Fruit fly (Drosophila melanogaster): Measurements from ENCODE around the gene Mics1.

Gene Mics1

DNA sequence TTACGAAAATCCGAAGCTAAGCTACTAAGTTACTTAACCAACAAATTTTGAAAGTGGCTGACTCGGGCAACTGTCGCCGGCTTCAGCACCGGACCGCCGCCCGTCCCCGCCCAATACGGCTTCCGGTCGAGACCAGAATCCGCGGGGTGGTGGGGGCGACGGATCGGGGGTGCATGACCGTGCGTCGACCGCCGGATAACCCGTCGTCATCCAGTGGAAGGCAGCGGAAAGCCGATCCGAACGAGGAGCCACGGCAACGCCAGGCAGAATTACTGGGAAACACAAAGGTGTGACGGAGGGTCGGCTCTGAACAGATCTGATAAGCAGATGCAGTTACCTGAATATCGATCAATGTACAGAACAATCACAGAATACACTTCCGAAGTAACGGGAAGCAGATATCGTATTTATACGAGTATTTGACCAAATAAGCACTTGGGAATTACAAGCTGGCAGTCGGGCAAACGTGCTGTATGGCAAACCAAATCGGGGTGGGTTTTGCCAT is 27.5 kb downstream of the Mics1 start:
- no peak for TF ChIP-seq CTCF (optimal IDR thresholded peaks at IDR 0.05)
- TF ChIP-seq CG8478 (optimal IDR thresholded peaks at IDR 0.05): no peak

DNA sequence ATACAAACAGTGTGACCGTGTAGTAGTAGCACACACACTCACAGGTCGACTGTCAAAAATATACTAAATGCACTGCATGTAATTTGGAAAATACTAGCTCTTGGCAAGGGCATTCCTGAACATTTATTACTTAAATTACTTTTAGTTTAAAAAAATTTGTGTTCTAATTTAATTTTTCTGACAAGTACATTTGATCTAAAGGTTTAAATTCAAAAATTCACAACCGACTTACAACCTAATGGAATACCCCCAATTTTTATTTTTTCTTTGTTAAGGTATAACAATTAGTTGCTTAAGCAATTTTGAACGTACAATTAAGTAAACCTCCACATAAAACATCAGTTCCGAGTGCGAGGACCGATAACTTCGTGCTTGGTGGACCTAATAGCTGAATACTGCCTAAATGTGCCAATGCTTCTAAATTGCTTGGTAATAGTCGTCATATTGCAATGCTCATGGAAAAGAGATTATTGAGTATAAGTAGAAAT is 28.4 kb downstream of the Mics1 start, which contains the start of gene CG1142:
TSS of gene CG1142 (minus strand) at position 15 of the 488 bp plus-strand sequence.
- TF ChIP-seq CG8478 (optimal IDR thresholded peaks at IDR 0.05): no peak
- TF ChIP-seq CTCF (optimal IDR thresholded peaks at IDR 0.05): no peak

DNA sequence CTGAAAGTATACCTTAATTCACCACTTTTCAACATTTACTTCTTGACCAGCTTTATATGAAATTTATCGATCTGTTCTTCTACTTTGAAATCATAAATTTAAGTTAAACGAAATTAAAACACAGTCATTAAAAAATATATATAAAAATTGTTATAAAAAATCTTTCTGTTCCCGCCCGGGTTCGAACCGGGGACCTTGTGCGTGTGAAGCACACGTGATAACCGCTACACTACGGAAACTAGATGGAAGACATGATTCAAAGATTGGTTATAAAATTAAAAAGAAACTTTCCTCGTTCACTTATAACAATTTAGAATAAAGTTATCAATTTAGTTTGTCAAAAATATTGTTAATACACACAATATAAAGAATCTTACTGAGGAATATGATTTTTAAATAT is 30.3 kb downstream of the Mics1 start:
- no peak for TF ChIP-seq CTCF (optimal IDR thresholded peaks at IDR 0.05)
- TF ChIP-seq CG8478 (optimal IDR thresholded peaks at IDR 0.05): no peak

Data from S2 (cell line).